Fruit fly (Drosophila melanogaster) whole organism, pupa: ENCODE results near the gene DIP1.
"Not testable (repeated sequence)": the region's sequence is repeated elsewhere in the genome, so short reads cannot be mapped to it uniquely, and the experiment has no call there.

ENCODE experiments used
- CG32121 ChIP-seq: fragments of 200-800 bp; sonication (Bioruptor generic); IDR thresholded peaks from 2 replicates; pipeline ENCODE4 v1.3.6; 2022; ENCODE audit warnings: missing biosample characterization, missing genetic modification characterization
- CG34367 ChIP-seq: fragments of 200-800 bp; sonication (Bioruptor generic); optimal IDR thresholded peaks from 2 replicates; lab custom pipeline; 2018; ENCODE audit warnings: missing biosample characterization, mild to moderate bottlenecking, missing genetic modification characterization

DNA sequence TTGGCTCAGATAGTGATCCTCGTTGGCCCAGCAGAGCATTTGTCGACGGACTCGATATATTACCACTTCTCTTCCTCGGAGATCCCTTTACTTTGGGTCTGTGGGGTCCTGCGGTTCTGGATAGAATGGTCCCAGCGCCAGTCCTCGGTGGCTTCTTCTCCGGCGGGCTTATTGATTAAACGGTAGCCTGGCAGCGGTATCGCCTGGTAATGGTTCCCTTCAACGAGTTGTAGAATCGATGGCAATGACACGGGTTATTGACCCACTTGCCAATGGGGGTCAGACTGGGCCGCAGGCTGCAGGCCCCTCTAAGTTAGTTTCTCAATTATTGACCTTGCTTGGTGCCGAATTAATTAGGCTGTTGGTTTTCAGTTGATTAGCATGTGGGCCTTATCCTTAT lies 21.1 kb downstream of the DIP1 start, which contains the start of gene CG17450:
- TF ChIP-seq CG32121, CG34367: not testable (repeated sequence)
